Fruit fly (Drosophila melanogaster): Measurements from ENCODE around the gene spartin.

Gene spartin

dm6 chr3R:4641616-4642102 is 12.9 kb upstream of the spartin start, which contains the start of the genes CG9775, MED31 and slx1 (continued):
- TF ChIP-seq CG6163 (GFP tag; IDR thresholded peaks at IDR 0.05) = peak; percentile 79
- TF ChIP-seq Smox (GFP tag; optimal IDR thresholded peaks at IDR 0.05) = peak; percentile 60
- peak; percentile 30 for TF ChIP-seq fd59A (GFP tag; optimal IDR thresholded peaks at IDR 0.05)
- TF ChIP-seq Hr39 (GFP tag; optimal IDR thresholded peaks at IDR 0.05) = peak; percentile 59
- peak; percentile 86; the same call in 2 of the 3 replicates for TF ChIP-seq eg (GFP tag; IDR thresholded peaks at IDR 0.05)
- TF ChIP-seq Hr4 (GFP tag; optimal IDR thresholded peaks at IDR 0.05) = peak; percentile 70
- peak; percentile 51 for TF ChIP-seq CG11762 (GFP tag; optimal IDR thresholded peaks at IDR 0.05; ENCODE audit: insufficient read depth)
- TF ChIP-seq CG15336 (GFP tag; IDR thresholded peaks at IDR 0.05) = peak; percentile 82
- peak; percentile 35 for TF ChIP-seq Eip75B (GFP tag; optimal IDR thresholded peaks at IDR 0.05)
- TF ChIP-seq Blimp-1 (GFP tag; optimal IDR thresholded peaks at IDR 0.05) = no peak
- TF ChIP-seq Sox14 (GFP tag; optimal IDR thresholded peaks at IDR 0.05) = peak; percentile 67

DNA sequence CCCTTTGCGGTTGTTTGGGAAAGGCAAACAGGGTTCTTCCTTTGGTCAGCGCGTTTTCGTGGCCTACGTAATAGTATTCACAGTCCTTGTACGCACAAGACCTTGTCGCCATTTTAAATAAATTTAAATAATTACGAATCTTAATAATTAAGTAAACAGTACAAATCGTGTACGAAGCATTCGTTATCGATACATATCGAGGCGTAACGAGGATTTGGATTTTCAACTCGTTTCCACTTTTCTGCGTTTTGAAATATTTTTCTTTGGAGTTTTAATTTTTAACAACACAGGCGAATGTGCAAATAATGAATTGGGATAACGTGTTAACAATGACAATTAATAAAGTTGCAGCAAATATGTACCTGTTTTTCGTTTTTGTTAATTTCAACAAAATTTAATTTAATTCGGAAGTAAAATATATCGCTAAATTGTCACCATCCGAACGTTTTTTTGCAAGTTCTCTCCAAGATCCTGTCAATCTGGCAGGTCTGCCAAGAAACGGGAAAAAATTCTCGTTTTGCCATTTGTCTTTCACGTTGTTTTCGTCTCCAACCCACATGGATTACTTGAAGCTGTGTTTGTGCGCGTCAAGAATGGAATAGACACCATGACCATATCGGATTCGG is 9.0 kb upstream of the spartin start, which contains the start of the genes Dlip2 and rpk:
Dlip2 (minus strand) TSS at position 199 of the 626 bp plus-strand sequence.
rpk (plus strand) TSS at position 525 of the 626 bp plus-strand sequence.
- TF ChIP-seq CG8632 (GFP tag; optimal IDR thresholded peaks at IDR 0.05) (no peak), fkh (GFP tag; optimal IDR thresholded peaks at IDR 0.05) (peak; percentile 82), acj6 (GFP tag; optimal IDR thresholded peaks at IDR 0.05) (no peak), Eip78C (GFP tag) (peak; percentile 24), esn (GFP tag; optimal IDR thresholded peaks at IDR 0.05) (peak; percentile 22), CG11294 (GFP tag; IDR thresholded peaks at IDR 0.05) (no peak), lz (GFP tag; optimal IDR thresholded peaks at IDR 0.05) (no peak), CG11762 (GFP tag; optimal IDR thresholded peaks at IDR 0.05; ENCODE audit: insufficient read depth) (no peak), eg (GFP tag; IDR thresholded peaks at IDR 0.05) (no peak), CG6163 (GFP tag; IDR thresholded peaks at IDR 0.05) (no peak), Hr4 (GFP tag; optimal IDR thresholded peaks at IDR 0.05) (peak; percentile 8), Met (GFP tag; optimal IDR thresholded peaks at IDR 0.05) (no peak), Ets21C (GFP tag; optimal IDR thresholded peaks at IDR 0.05) (no peak), CG31627 (GFP tag; optimal IDR thresholded peaks at IDR 0.05) (no peak), net (GFP tag; optimal IDR thresholded peaks at IDR 0.05) (no peak), Hr38 (GFP tag; optimal IDR thresholded peaks at IDR 0.05) (no peak), CG3032 (tag; optimal IDR thresholded peaks at IDR 0.05) (peak; percentile 50), cyc (GFP tag; optimal IDR thresholded peaks at IDR 0.05) (no peak), CG15336 (GFP tag; IDR thresholded peaks at IDR 0.05) (no peak), CG34406 (GFP tag; optimal IDR thresholded peaks at IDR 0.05) (no peak), CG9139 (GFP tag; optimal IDR thresholded peaks at IDR 0.05) (no peak)

dm6 chr3R:4649126-4649811 is 5.3 kb upstream of the spartin start, which contains the start of gene Karybeta3:
Gene Karybeta3, plus strand, starts transcription at chr3R:4649176.
- TF ChIP-seq CG3032 (tag; optimal IDR thresholded peaks at IDR 0.05) (peak; percentile 55), CG6276 (GFP tag; optimal IDR thresholded peaks at IDR 0.05) (no peak), fkh (GFP tag; optimal IDR thresholded peaks at IDR 0.05) (no peak), Sox14 (GFP tag; optimal IDR thresholded peaks at IDR 0.05) (peak; percentile 87), Eip78C (GFP tag) (peak; percentile 91), CG11762 (GFP tag; optimal IDR thresholded peaks at IDR 0.05; ENCODE audit: insufficient read depth) (peak; percentile 67), Ets96B (tag; optimal IDR thresholded peaks at IDR 0.05) (peak; percentile 36), vri (GFP tag; optimal IDR thresholded peaks at IDR 0.05) (peak; percentile 33), CG15336 (GFP tag; IDR thresholded peaks at IDR 0.05) (peak; percentile 62), acj6 (GFP tag; optimal IDR thresholded peaks at IDR 0.05) (peak; percentile 77), esn (GFP tag; optimal IDR thresholded peaks at IDR 0.05) (peak; percentile 87), CG8119 (GFP tag; IDR thresholded peaks at IDR 0.05) (peak; percentile 53; the same call in 2 of the 3 replicates), CG9139 (GFP tag; optimal IDR thresholded peaks at IDR 0.05) (no peak), Eip75B (GFP tag; optimal IDR thresholded peaks at IDR 0.05) (peak; percentile 76), CG6792 (GFP tag; optimal IDR thresholded peaks at IDR 0.05) (peak; percentile 80), fd85E (GFP tag; optimal IDR thresholded peaks at IDR 0.05) (no peak), topi (GFP tag; optimal IDR thresholded peaks at IDR 0.05) (peak; percentile 79), CG10669 (GFP tag; optimal IDR thresholded peaks at IDR 0.05) (no peak), CG6163 (GFP tag; IDR thresholded peaks at IDR 0.05) (peak; percentile 84), OdsH (GFP tag; optimal IDR thresholded peaks at IDR 0.05) (peak; percentile 77), Hr4 (GFP tag; optimal IDR thresholded peaks at IDR 0.05) (peak; percentile 81), svp (GFP tag) (no peak), CG10631 (GFP tag; optimal IDR thresholded peaks at IDR 0.05) (no peak), Smox (GFP tag; optimal IDR thresholded peaks at IDR 0.05) (no peak), CG1621 (tag; optimal IDR thresholded peaks at IDR 0.05) (peak; percentile 81), CG11902 (GFP tag; optimal IDR thresholded peaks at IDR 0.05) (peak; percentile 51), ss (GFP tag; optimal IDR thresholded peaks at IDR 0.05) (peak in 1 of 2 experiments; percentile 73), CG34406 (GFP tag; optimal IDR thresholded peaks at IDR 0.05) (peak; percentile 75), net (GFP tag; optimal IDR thresholded peaks at IDR 0.05) (peak; percentile 81), CG11294 (GFP tag; IDR thresholded peaks at IDR 0.05) (peak; percentile 49; the same call in 1 of the 2 replicates), CG16779 (tag; optimal IDR thresholded peaks at IDR 0.05) (no peak)
